Worm (Caenorhabditis elegans) whole organism, L2 larva: Measurements from ENCODE around the gene F58E2.2.

Source experiments
- fos-1 ChIP-seq: fragments of 150-350 bp; optimal IDR thresholded peaks from 2 replicates; lab custom pipeline; 2014; ENCODE audit warnings: missing biosample characterization, missing genetic modification characterization
- unc-39 ChIP-seq: fragments of 150-350 bp; optimal IDR thresholded peaks from 2 replicates; lab custom pipeline; 2014; ENCODE audit warnings: missing biosample characterization, missing genetic modification characterization
- unc-62 ChIP-seq: fragments of 150-350 bp; optimal IDR thresholded peaks from 2 replicates; lab custom pipeline; 2014; ENCODE audit warnings: missing biosample characterization, missing genetic modification reagents, missing genetic modification characterization

ce11 chrIV:3442513-3442912 is 27.3 kb upstream of the F58E2.2 start:
- no peak for TF ChIP-seq unc-62 (GFP tag; lab: Kevin White, UChicago)
- TF ChIP-seq fos-1 (tag; lab: Kevin White, UChicago): no peak
- no peak for TF ChIP-seq unc-39 (tag; lab: Kevin White, UChicago)
